Worm (Caenorhabditis elegans) whole organism, L1 larva: ENCODE data around the gene str-178.
A peak's percentile ranks its signal among the peaks of the same experiment; 100 is the strongest.

Experiments used
- C04F5.9 ChIP-seq: sonication (generic microtip); optimal IDR thresholded peaks from 2 replicates; lab custom pipeline; 2016; ENCODE audit warnings: missing genetic modification characterization, missing compliant biosample characterization
- C16A3.4 ChIP-seq: fragments of 150-350 bp; optimal IDR thresholded peaks from 2 replicates; lab custom pipeline; 2014; ENCODE audit warnings: missing biosample characterization, missing genetic modification characterization
- C34B4.2 ChIP-seq: sonication (generic microtip); optimal IDR thresholded peaks from 2 replicates; lab custom pipeline; 2017; ENCODE audit warnings: mild to moderate bottlenecking, missing genetic modification characterization, missing compliant biosample characterization
- Y116A8C.19 ChIP-seq: sonication (generic microtip); optimal IDR thresholded peaks from 2 replicates; lab custom pipeline; 2016; ENCODE audit warnings: missing compliant biosample characterization, missing genetic modification characterization, borderline replicate concordance
- aha-1 ChIP-seq: fragments of 150-350 bp; optimal IDR thresholded peaks from 2 replicates; lab custom pipeline; 2014; ENCODE audit warnings: missing biosample characterization, missing genetic modification characterization
- aly-2 ChIP-seq: fragments of 150-350 bp; optimal IDR thresholded peaks from 2 replicates; lab custom pipeline; 2014; ENCODE audit warnings: missing biosample characterization, missing genetic modification characterization
- ceh-88 ChIP-seq: fragments of 200-800 bp; sonication (Bioruptor generic); IDR thresholded peaks from 2 replicates; pipeline ENCODE4 v1.3.6; 2022; ENCODE audit warnings: missing genetic modification characterization, missing compliant biosample characterization
- ceh-90 ChIP-seq: sonication (generic microtip); optimal IDR thresholded peaks from 2 replicates; lab custom pipeline; 2016; ENCODE audit warnings: missing genetic modification characterization, missing compliant biosample characterization
- ces-1 ChIP-seq: fragments of 150-350 bp; optimal IDR thresholded peaks from 2 replicates; lab custom pipeline; 2014; ENCODE audit warnings: missing biosample characterization, missing genetic modification reagents, missing genetic modification characterization
- dpl-1 ChIP-seq, 3 experiments: fragments of 150-350 bp in 2 of 3; sonication (generic microtip) in 1 of 3; optimal IDR thresholded peaks; 2 replicates each; lab custom pipeline; 2014 to 2017; ENCODE audit warnings: missing biosample characterization in 3 of 3, missing genetic modification characterization in 3 of 3, missing genetic modification reagents in 3 of 3
- dsc-1 ChIP-seq: sonication (generic microtip); optimal IDR thresholded peaks from 2 replicates; lab custom pipeline; 2016; ENCODE audit warnings: mild to moderate bottlenecking, missing genetic modification characterization, missing compliant biosample characterization
- efl-1 ChIP-seq, 4 experiments: fragments of 150-350 bp; optimal IDR thresholded peaks in 3 of 4; peaks in 1 of 4; 1 replicate in 1 of 4; 2 replicates in 3 of 4; lab custom pipeline; 2014; ENCODE audit warnings: missing biosample characterization in 2 of 4, missing genetic modification characterization in 2 of 4, missing genetic modification reagents in 2 of 4
- egl-13 ChIP-seq: sonication (generic microtip); optimal IDR thresholded peaks from 2 replicates; lab custom pipeline; 2016; ENCODE audit warnings: missing genotype, missing genetic modification reagents, missing genetic modification characterization, missing compliant biosample characterization
- elt-2 ChIP-seq: sonication (generic microtip); optimal IDR thresholded peaks from 2 replicates; lab custom pipeline; 2016; ENCODE audit warnings: missing genetic modification characterization, mild to moderate bottlenecking, inconsistent platforms, missing compliant biosample characterization, missing genetic modification reagents
- fkh-4 ChIP-seq: sonication (generic microtip); optimal IDR thresholded peaks from 2 replicates; lab custom pipeline; 2016; ENCODE audit warnings: missing compliant biosample characterization, missing genetic modification characterization, borderline replicate concordance
- hlh-17 ChIP-seq: fragments of 200-800 bp; sonication (Bioruptor generic); optimal IDR thresholded peaks from 2 replicates; lab custom pipeline; 2018; ENCODE audit warnings: missing genetic modification characterization, mild to moderate bottlenecking, missing compliant biosample characterization, moderate library complexity, borderline replicate concordance
- irx-1 ChIP-seq: sonication (generic microtip); optimal IDR thresholded peaks from 2 replicates; lab custom pipeline; 2016; ENCODE audit warnings: missing genetic modification characterization, missing compliant biosample characterization
- lin-14 ChIP-seq: fragments of 200-800 bp; sonication (Bioruptor generic); optimal IDR thresholded peaks from 2 replicates; lab custom pipeline; 2018; ENCODE audit warnings: mild to moderate bottlenecking, missing genetic modification characterization, moderate library complexity, missing compliant biosample characterization
- lin-15B ChIP-seq: fragments of 150-350 bp; sonication (generic microtip); optimal IDR thresholded peaks from 3 replicates; lab custom pipeline; 2014; ENCODE audit warnings: missing biosample characterization, missing genetic modification characterization
- lin-39 ChIP-seq: fragments of 150-350 bp; optimal IDR thresholded peaks from 2 replicates; lab custom pipeline; 2014; ENCODE audit warnings: missing biosample characterization, missing genetic modification reagents, missing genetic modification characterization
- lir-3 ChIP-seq: sonication (generic microtip); optimal IDR thresholded peaks from 2 replicates; lab custom pipeline; 2016; ENCODE audit warnings: mild to moderate bottlenecking, missing genetic modification characterization, moderate library complexity, missing compliant biosample characterization; ENCODE audit not compliant: poor library complexity
- lsy-2 ChIP-seq, 2 experiments: fragments of 150-350 bp; optimal IDR thresholded peaks; 2 replicates each; lab custom pipeline; 2014; ENCODE audit warnings: missing biosample characterization in 2 of 2, missing genetic modification characterization in 2 of 2
- mdl-1 ChIP-seq, 2 experiments: fragments of 150-350 bp; optimal IDR thresholded peaks; 2 replicates each; lab custom pipeline; 2014 to 2017; ENCODE audit warnings: missing biosample characterization in 2 of 2, missing genetic modification characterization in 2 of 2, inconsistent platforms in 1 of 2
- mep-1 ChIP-seq: fragments of 150-350 bp; optimal IDR thresholded peaks from 2 replicates; lab custom pipeline; 2014; ENCODE audit warnings: missing biosample characterization, missing genetic modification characterization
- nhr-11 ChIP-seq: fragments of 150-350 bp; optimal IDR thresholded peaks from 2 replicates; lab custom pipeline; 2014; ENCODE audit warnings: missing biosample characterization, missing genetic modification characterization
- nhr-12 ChIP-seq: sonication (generic microtip); optimal IDR thresholded peaks from 2 replicates; lab custom pipeline; 2017; ENCODE audit warnings: missing biosample characterization, missing genetic modification characterization
- nhr-20 ChIP-seq: sonication (generic microtip); optimal IDR thresholded peaks from 2 replicates; lab custom pipeline; 2016; ENCODE audit warnings: mild to moderate bottlenecking, missing genetic modification characterization, missing compliant biosample characterization
- nhr-237 ChIP-seq: fragments of 150-350 bp; optimal IDR thresholded peaks from 2 replicates; lab custom pipeline; 2014; ENCODE audit warnings: missing biosample characterization, missing genetic modification characterization
- nhr-47 ChIP-seq: sonication (generic microtip); optimal IDR thresholded peaks from 2 replicates; lab custom pipeline; 2016; ENCODE audit warnings: mild to moderate bottlenecking, missing genetic modification characterization, moderate library complexity, missing compliant biosample characterization
- nhr-71 ChIP-seq: sonication (generic microtip); optimal IDR thresholded peaks from 2 replicates; lab custom pipeline; 2016; ENCODE audit warnings: mild to moderate bottlenecking, missing genetic modification characterization, moderate library complexity, missing compliant biosample characterization
- nhr-76 ChIP-seq: sonication (generic microtip); optimal IDR thresholded peaks from 2 replicates; lab custom pipeline; 2017; ENCODE audit warnings: missing biosample characterization, missing genetic modification characterization
- nhr-77 ChIP-seq: fragments of 150-350 bp; optimal IDR thresholded peaks from 2 replicates; lab custom pipeline; 2014; ENCODE audit warnings: missing biosample characterization, missing genetic modification characterization
- nhr-85 ChIP-seq: sonication (generic microtip); peaks from one replicate; lab custom pipeline; 2016; ENCODE audit warnings: missing genetic modification characterization, inconsistent platforms, missing compliant biosample characterization
- pag-3 ChIP-seq: sonication (generic microtip); optimal IDR thresholded peaks from 2 replicates; lab custom pipeline; 2017; ENCODE audit warnings: missing genetic modification characterization, mild to moderate bottlenecking, missing compliant biosample characterization, antibody characterized with exemption, borderline replicate concordance; ENCODE audit not compliant: insufficient read depth
- pax-3 ChIP-seq: fragments of 200-800 bp; sonication (Bioruptor generic); optimal IDR thresholded peaks from 2 replicates; lab custom pipeline; 2018; ENCODE audit warnings: mild to moderate bottlenecking, missing genetic modification characterization, moderate library complexity, missing compliant biosample characterization
- pqm-1 ChIP-seq: sonication (generic microtip); optimal IDR thresholded peaks from 3 replicates; lab custom pipeline; 2017; ENCODE audit warnings: missing biosample characterization, missing genetic modification characterization
- rnt-1 ChIP-seq: sonication (generic microtip); optimal IDR thresholded peaks from 2 replicates; lab custom pipeline; 2016; ENCODE audit warnings: mild to moderate bottlenecking, missing genetic modification characterization, moderate library complexity, missing compliant biosample characterization
- skn-1 ChIP-seq: fragments of 150-350 bp; optimal IDR thresholded peaks from 2 replicates; lab custom pipeline; 2014; ENCODE audit warnings: missing biosample characterization, missing genetic modification characterization
- snpc-4 ChIP-seq: fragments of 150-350 bp; optimal IDR thresholded peaks from 2 replicates; lab custom pipeline; 2014; ENCODE audit warnings: missing biosample characterization, missing genetic modification characterization
- sox-4 ChIP-seq: sonication (generic microtip); optimal IDR thresholded peaks from 2 replicates; lab custom pipeline; 2016; ENCODE audit warnings: missing genetic modification characterization, missing compliant biosample characterization
- swsn-7 ChIP-seq: sonication (generic microtip); optimal IDR thresholded peaks from 2 replicates; lab custom pipeline; 2016; ENCODE audit warnings: missing genetic modification characterization, missing compliant biosample characterization
- tbx-2 ChIP-seq: sonication (generic microtip); optimal IDR thresholded peaks from 2 replicates; lab custom pipeline; 2016; ENCODE audit warnings: missing genetic modification characterization, missing compliant biosample characterization
- tlp-1 ChIP-seq: fragments of 150-350 bp; optimal IDR thresholded peaks from 2 replicates; lab custom pipeline; 2014; ENCODE audit warnings: missing biosample characterization, missing genetic modification characterization
- unc-30 ChIP-seq: sonication (generic microtip); optimal IDR thresholded peaks from 2 replicates; lab custom pipeline; 2017; ENCODE audit warnings: missing biosample characterization, missing genetic modification characterization
- unc-98 ChIP-seq: fragments of 200-800 bp; sonication (Bioruptor generic); IDR thresholded peaks from 2 replicates; pipeline ENCODE4 v1.3.6; 2022; ENCODE audit warnings: missing genetic modification characterization, missing compliant biosample characterization
- xbp-1 ChIP-seq: sonication (generic microtip); optimal IDR thresholded peaks from 2 replicates; lab custom pipeline; 2016; ENCODE audit warnings: missing genetic modification characterization, missing compliant biosample characterization
- zag-1 ChIP-seq: fragments of 150-350 bp; optimal IDR thresholded peaks from 2 replicates; lab custom pipeline; 2014; ENCODE audit warnings: missing biosample characterization, missing genetic modification characterization
- zip-4 ChIP-seq: fragments of 200-800 bp; sonication (Bioruptor generic); optimal IDR thresholded peaks from 2 replicates; lab custom pipeline; 2018; ENCODE audit warnings: mild to moderate bottlenecking, missing genetic modification characterization, moderate library complexity, missing compliant biosample characterization
- ztf-4 ChIP-seq: fragments of 150-350 bp; optimal IDR thresholded peaks from 2 replicates; lab custom pipeline; 2014; ENCODE audit warnings: missing biosample characterization, missing genetic modification characterization

str-178 gene

ce11 chrV:12729220-12729619 lies 12.9 kb upstream of the str-178 start, which contains the start of gene R11D1.10:
R11D1.10 (plus strand) TSS chrV:12729520.
- TF ChIP-seq nhr-12 (tag; lab: Kevin White, UChicago) (no peak), tbx-2 (tag; lab: Kevin White, UChicago) (no peak), efl-1 (optimal IDR thresholded peaks at IDR 0.05; lab: Kevin White, UChicago) (no peak), efl-1 (GFP tag; optimal IDR thresholded peaks at IDR 0.05 in 1 of 2; lab: Kevin White, UChicago) (peak in 1 of 2 experiments; percentile 70), mdl-1 (tag; optimal IDR thresholded peaks at IDR 0.05; lab: Kevin White, UChicago) (no peak)
- TF ChIP-seq, all 84 proteins: peak for 1

- no peak for TF ChIP-seq nhr-12 (tag; lab: Kevin White, UChicago)
- no peak for TF ChIP-seq aha-1 (tag; lab: Kevin White, UChicago)
- peak; percentile 82 for TF ChIP-seq swsn-7
- peak; percentile 21 for TF ChIP-seq sox-4 (tag; lab: Kevin White, UChicago)
- TF ChIP-seq tlp-1 (tag; lab: Kevin White, UChicago), result no peak
- TF ChIP-seq nhr-20 (tag; lab: Kevin White, UChicago), result peak; percentile 92
- peak; percentile 61 for TF ChIP-seq ceh-88 (GFP tag; lab: Robert Waterston, UW)
- TF ChIP-seq skn-1, result peak; percentile 93
- peak; percentile 65 for TF ChIP-seq egl-13 (tag; lab: Kevin White, UChicago)
- TF ChIP-seq dpl-1 (GFP tag; optimal IDR thresholded peaks at IDR 0.05; lab: Kevin White, UChicago), result peak; percentile 80 to 87 (median 83)
- TF ChIP-seq nhr-71 (tag; lab: Kevin White, UChicago), result peak; percentile 91
- peak; percentile 76 for TF ChIP-seq irx-1
- TF ChIP-seq lin-39, result peak; percentile 78
- TF ChIP-seq hlh-17, result no peak
- peak; percentile 89 for TF ChIP-seq xbp-1 (tag; lab: Kevin White, UChicago)
- TF ChIP-seq C04F5.9, result peak; percentile 61
- peak; percentile 83 for TF ChIP-seq tbx-2 (tag; lab: Kevin White, UChicago)
- no peak for TF ChIP-seq Y116A8C.19
- peak; percentile 71 for TF ChIP-seq lir-3 (tag; lab: Kevin White, UChicago)
- TF ChIP-seq ces-1, result no peak
- no peak for TF ChIP-seq nhr-11 (tag; lab: Kevin White, UChicago)
- TF ChIP-seq pqm-1 (tag; lab: Kevin White, UChicago), result no peak
- peak; percentile 93 for TF ChIP-seq nhr-85
- TF ChIP-seq lin-14 (GFP tag; lab: Kevin White, UChicago), result peak; percentile 95
- TF ChIP-seq elt-2, result peak; percentile 33
- TF ChIP-seq nhr-77 (tag; lab: Kevin White, UChicago), result peak; percentile 82
- no peak for TF ChIP-seq pag-3
- no peak for TF ChIP-seq fkh-4 (tag; lab: Kevin White, UChicago)
- peak; percentile 71 for TF ChIP-seq dsc-1
- TF ChIP-seq nhr-237, result peak; percentile 65
- peak; percentile 90 for TF ChIP-seq nhr-47
- peak; percentile 95 for TF ChIP-seq C16A3.4 (tag; lab: Kevin White, UChicago)
- TF ChIP-seq pax-3 (tag; lab: Kevin White, UChicago), result peak; percentile 86
- peak; percentile 97 for TF ChIP-seq mep-1 (tag; lab: Kevin White, UChicago)
- TF ChIP-seq zip-4, result peak; percentile 1
- peak; percentile 84 for TF ChIP-seq rnt-1 (tag; lab: Kevin White, UChicago)
- TF ChIP-seq aly-2 (tag; lab: Kevin White, UChicago), result peak; percentile 42
- peak; percentile 48 for TF ChIP-seq zag-1 (tag; lab: Kevin White, UChicago)
- TF ChIP-seq lsy-2 (tag; optimal IDR thresholded peaks at IDR 0.05; lab: Kevin White, UChicago), result peak; percentile 91 to 94
- peak; percentile 89 for TF ChIP-seq snpc-4 (tag; lab: Kevin White, UChicago)
- no peak for TF ChIP-seq unc-98
- TF ChIP-seq nhr-76 (tag; lab: Kevin White, UChicago), result no peak
- no peak for TF ChIP-seq unc-30
- TF ChIP-seq ceh-90 (tag; lab: Kevin White, UChicago), result peak; percentile 61
- no peak for TF ChIP-seq C34B4.2 (tag; lab: Kevin White, UChicago)
- peak; percentile 25 for TF ChIP-seq ztf-4
- TF ChIP-seq lin-15B (tag; lab: Kevin White, UChicago), result peak; percentile 98
These were observed 11.8 kb upstream of the str-178 start, which contains the start of the genes rpl-28 and mrpl-49 for ce11 chrV:12728062-12728665. rpl-28 (minus strand) TSS chrV:12728112. mrpl-49 (plus strand) TSS chrV:12728631.
